Worm (Caenorhabditis elegans) whole organism, young adult: Measurements from ENCODE around the gene C36E8.6.

Experiments
- C17E4.6 ChIP-seq: fragments of 200-800 bp; sonication (Bioruptor generic); IDR thresholded peaks from 2 replicates; pipeline ENCODE4 v1.3.6; 2022; ENCODE audit warnings: missing genetic modification reagents, missing genetic modification characterization, missing compliant biosample characterization
- F22D6.2 ChIP-seq: sonication (generic microtip); optimal IDR thresholded peaks from 2 replicates; lab custom pipeline; 2016; ENCODE audit warnings: mild to moderate bottlenecking, missing genetic modification characterization, missing compliant biosample characterization
- F52B5.7 ChIP-seq: sonication (generic microtip); optimal IDR thresholded peaks from 2 replicates; lab custom pipeline; 2016; ENCODE audit warnings: mild to moderate bottlenecking, missing genetic modification characterization, missing compliant biosample characterization
- F55B11.4 ChIP-seq: sonication (generic microtip); optimal IDR thresholded peaks from 2 replicates; lab custom pipeline; 2016; ENCODE audit warnings: missing compliant biosample characterization, missing genetic modification characterization, borderline replicate concordance; ENCODE audit not compliant: insufficient read depth
- T07F8.4 ChIP-seq: sonication (generic microtip); optimal IDR thresholded peaks from 2 replicates; lab custom pipeline; 2016; ENCODE audit warnings: mild to moderate bottlenecking, missing genetic modification characterization, moderate library complexity, missing compliant biosample characterization
- Y53F4B.3 ChIP-seq: fragments of 200-800 bp; sonication (Bioruptor generic); IDR thresholded peaks from 2 replicates; pipeline ENCODE4 v1.3.6; 2022; ENCODE audit warnings: missing genetic modification reagents, missing genetic modification characterization, missing compliant biosample characterization
- akir-1 ChIP-seq: fragments of 200-800 bp; sonication (Bioruptor generic); optimal IDR thresholded peaks from 2 replicates; lab custom pipeline; 2018; ENCODE audit warnings: mild to moderate bottlenecking, missing genetic modification characterization, moderate library complexity, missing compliant biosample characterization
- ama-1 ChIP-seq, 3 experiments: fragments of 150-350 bp in 1 of 3; sonication (generic microtip) in 2 of 3; optimal IDR thresholded peaks; 2 replicates each; lab custom pipeline; 2014 to 2018; ENCODE audit warnings: missing biosample characterization in 2 of 3, missing genetic modification characterization in 2 of 3, missing genetic modification reagents in 2 of 3
- aptf-2 ChIP-seq: fragments of 200-800 bp; sonication (Bioruptor generic); conservative IDR thresholded peaks from 2 replicates; pipeline ENCODE4 v1.3.6; 2022; ENCODE audit warnings: missing genetic modification reagents, missing genetic modification characterization, missing compliant biosample characterization
- aptf-3 ChIP-seq: fragments of 200-800 bp; sonication (Bioruptor generic); IDR thresholded peaks from 2 replicates; pipeline ENCODE4 v1.3.6; 2022; ENCODE audit warnings: missing genetic modification characterization, missing compliant biosample characterization
- bed-2 ChIP-seq: fragments of 200-800 bp; sonication (Bioruptor generic); IDR thresholded peaks from 2 replicates; pipeline ENCODE4 v1.3.6; 2022; ENCODE audit warnings: missing genetic modification reagents, missing genetic modification characterization, missing compliant biosample characterization
- cebp-1 ChIP-seq, 2 experiments: fragments of 200-800 bp in 1 of 2; sonication (Bioruptor generic) in 1 of 2; sonication (generic microtip) in 1 of 2; IDR thresholded peaks in 1 of 2; optimal IDR thresholded peaks in 1 of 2; 2 replicates each; pipeline versions ENCODE4 v1.3.6 to Lab custom; 2017 to 2022; ENCODE audit warnings: missing compliant biosample characterization in 2 of 2, missing genetic modification characterization in 2 of 2, mild to moderate bottlenecking in 1 of 2, missing genetic modification reagents in 1 of 2, moderate library complexity in 1 of 2
- ceh-58 ChIP-seq: fragments of 200-800 bp; sonication (Bioruptor generic); IDR thresholded peaks from 2 replicates; pipeline ENCODE4 v1.3.6; 2022; ENCODE audit warnings: missing genetic modification characterization, missing compliant biosample characterization
- egl-18 ChIP-seq: fragments of 200-800 bp; sonication (Bioruptor generic); IDR thresholded peaks from 2 replicates; pipeline ENCODE4 v1.3.6; 2022; ENCODE audit warnings: missing genetic modification reagents, missing genetic modification characterization, missing compliant biosample characterization
- fkh-3 ChIP-seq: sonication (generic microtip); optimal IDR thresholded peaks from 2 replicates; lab custom pipeline; 2016; ENCODE audit warnings: mild to moderate bottlenecking, missing genetic modification characterization, missing compliant biosample characterization
- him-1 ChIP-seq: sonication (generic microtip); optimal IDR thresholded peaks from 2 replicates; lab custom pipeline; 2016; ENCODE audit warnings: missing genotype, missing genetic modification reagents, missing genetic modification characterization, missing compliant biosample characterization
- hmg-1.2 ChIP-seq: fragments of 200-800 bp; sonication (Bioruptor generic); IDR thresholded peaks from 2 replicates; pipeline ENCODE4 v1.3.6; 2022; ENCODE audit warnings: missing genetic modification reagents, missing genetic modification characterization, missing compliant biosample characterization
- hrde-1 ChIP-seq: sonication (generic microtip); optimal IDR thresholded peaks from 2 replicates; lab custom pipeline; 2016; ENCODE audit warnings: missing genetic modification characterization, mild to moderate bottlenecking, missing compliant biosample characterization, moderate library complexity, missing genotype, missing genetic modification reagents, borderline replicate concordance
- hsf-1 ChIP-seq: fragments of 200-800 bp; sonication (Bioruptor generic); IDR thresholded peaks from 2 replicates; pipeline ENCODE4 v1.3.6; 2022; ENCODE audit warnings: missing genetic modification reagents, missing genetic modification characterization, missing compliant biosample characterization
- lin-35 ChIP-seq, 3 experiments: fragments of 150-350 bp in 2 of 3; sonication (generic microtip) in 1 of 3; optimal IDR thresholded peaks; 2 replicates each; lab custom pipeline; 2014 to 2018; ENCODE audit warnings: missing biosample characterization in 3 of 3, missing genetic modification characterization in 3 of 3, missing genetic modification reagents in 3 of 3
- lin-40 ChIP-seq: sonication (generic microtip); optimal IDR thresholded peaks from 2 replicates; lab custom pipeline; 2016; ENCODE audit warnings: missing genetic modification characterization, mild to moderate bottlenecking, missing compliant biosample characterization, missing genotype, missing genetic modification reagents
- lin-54 ChIP-seq: fragments of 200-800 bp; sonication (Bioruptor generic); optimal IDR thresholded peaks from 2 replicates; lab custom pipeline; 2018; ENCODE audit warnings: mild to moderate bottlenecking, missing genetic modification characterization, missing compliant biosample characterization
- madf-10 ChIP-seq: sonication (generic microtip); optimal IDR thresholded peaks from 2 replicates; lab custom pipeline; 2016; ENCODE audit warnings: mild to moderate bottlenecking, missing genetic modification characterization, missing compliant biosample characterization
- nfya-1 ChIP-seq: sonication (generic microtip); optimal IDR thresholded peaks from 2 replicates; lab custom pipeline; 2017; ENCODE audit warnings: antibody characterized with exemption, missing compliant biosample characterization, missing genetic modification characterization, borderline replicate concordance; ENCODE audit not compliant: insufficient read depth
- nhr-80 ChIP-seq: sonication (generic microtip); optimal IDR thresholded peaks from 2 replicates; lab custom pipeline; 2016; ENCODE audit warnings: missing genetic modification characterization, missing compliant biosample characterization
- nhr-90 ChIP-seq: sonication (generic microtip); optimal IDR thresholded peaks from 2 replicates; lab custom pipeline; 2016; ENCODE audit warnings: missing genotype, mild to moderate bottlenecking, missing genetic modification characterization, missing compliant biosample characterization
- pbrm-1 ChIP-seq: fragments of 200-800 bp; sonication (Bioruptor generic); IDR thresholded peaks from 2 replicates; pipeline ENCODE4 v1.3.6; 2022; ENCODE audit warnings: missing genetic modification reagents, missing genetic modification characterization, missing compliant biosample characterization
- rcor-1 ChIP-seq: fragments of 200-800 bp; sonication (Bioruptor generic); IDR thresholded peaks from 2 replicates; pipeline ENCODE4 v1.3.6; 2022; ENCODE audit warnings: missing genetic modification reagents, missing genetic modification characterization, missing compliant biosample characterization
- sdz-38 ChIP-seq: sonication (generic microtip); optimal IDR thresholded peaks from 2 replicates; lab custom pipeline; 2016; ENCODE audit warnings: missing genotype, missing genetic modification characterization, missing compliant biosample characterization
- snpc-3.4 ChIP-seq: sonication (generic microtip); optimal IDR thresholded peaks from 2 replicates; lab custom pipeline; 2017; ENCODE audit warnings: missing genetic modification characterization, mild to moderate bottlenecking, missing compliant biosample characterization, antibody characterized with exemption, moderate library complexity, missing genotype, missing genetic modification reagents
- snpc-4 ChIP-seq, 5 experiments: fragments of 150-350 bp in 1 of 5; sonication (generic microtip) in 4 of 5; optimal IDR thresholded peaks; 2 replicates each; lab custom pipeline; 2014 to 2018; ENCODE audit warnings: missing genetic modification characterization in 5 of 5, missing biosample characterization in 3 of 5, antibody characterized with exemption in 2 of 5, mild to moderate bottlenecking in 2 of 5, missing compliant biosample characterization in 2 of 5, missing genotype in 2 of 5, moderate library complexity in 2 of 5, missing genetic modification reagents in 1 of 5
- tbx-9 ChIP-seq: sonication (generic microtip); optimal IDR thresholded peaks from 2 replicates; lab custom pipeline; 2016; ENCODE audit warnings: borderline replicate concordance, missing genetic modification characterization, inconsistent platforms, missing compliant biosample characterization
- unc-62 ChIP-seq: fragments of 150-350 bp; optimal IDR thresholded peaks from 2 replicates; lab custom pipeline; 2014; ENCODE audit warnings: missing biosample characterization, missing genetic modification reagents, missing genetic modification characterization
- ztf-26 ChIP-seq: sonication (generic microtip); optimal IDR thresholded peaks from 2 replicates; lab custom pipeline; 2017; ENCODE audit warnings: missing genetic modification characterization, missing compliant biosample characterization

C36E8.6 gene

DNA sequence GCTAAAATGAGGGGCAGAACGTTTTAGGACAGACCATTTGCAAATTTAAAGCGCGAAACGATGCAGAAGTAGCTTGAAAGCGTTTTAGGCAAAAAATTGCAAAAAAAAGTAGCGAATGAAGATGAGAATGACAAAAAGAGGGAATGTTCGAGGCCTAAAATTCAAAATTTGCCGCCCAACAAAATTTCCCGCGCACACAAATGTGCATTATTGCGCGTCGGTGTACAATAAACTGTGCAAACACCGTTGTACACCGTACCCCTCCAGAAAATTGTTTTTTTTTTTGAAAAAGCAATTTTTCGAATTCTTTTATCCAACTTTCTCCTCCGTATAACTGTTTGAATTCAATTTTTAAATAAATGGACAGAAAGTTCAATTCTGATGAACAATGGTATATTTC is 31.9 kb downstream of the C36E8.6 start, which contains the start of gene snpc-3.4 (continued):
- no peak for TF ChIP-seq nfya-1 (tag; lab: Kevin White, UChicago)

DNA sequence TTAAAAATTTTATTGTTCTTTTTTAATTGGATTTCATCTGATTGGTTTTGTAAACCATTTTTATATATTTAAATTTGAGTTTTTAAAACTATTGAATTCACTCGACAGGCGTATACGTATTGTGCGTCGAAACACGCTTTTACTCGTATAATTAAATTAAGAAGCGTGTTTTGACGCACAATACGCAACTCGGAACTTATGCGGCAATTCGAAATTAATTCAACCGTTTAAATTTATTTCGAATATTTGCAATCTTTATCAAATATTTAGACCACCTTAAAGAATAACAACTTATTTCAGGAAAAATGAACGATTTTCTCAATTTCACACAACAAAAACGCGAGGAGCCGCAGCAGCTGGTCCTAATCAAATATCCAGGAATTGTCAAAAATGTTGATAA is 34.0 kb downstream of the C36E8.6 start, which contains the start of gene tftc-5:
Gene tftc-5 (plus strand): TSS at position 301 of the 400 bp plus-strand sequence.
- TF ChIP-seq tbx-9 (tag; lab: Kevin White, UChicago) (no peak), snpc-3.4 (tag; lab: Kevin White, UChicago) (peak; percentile 7)

DNA sequence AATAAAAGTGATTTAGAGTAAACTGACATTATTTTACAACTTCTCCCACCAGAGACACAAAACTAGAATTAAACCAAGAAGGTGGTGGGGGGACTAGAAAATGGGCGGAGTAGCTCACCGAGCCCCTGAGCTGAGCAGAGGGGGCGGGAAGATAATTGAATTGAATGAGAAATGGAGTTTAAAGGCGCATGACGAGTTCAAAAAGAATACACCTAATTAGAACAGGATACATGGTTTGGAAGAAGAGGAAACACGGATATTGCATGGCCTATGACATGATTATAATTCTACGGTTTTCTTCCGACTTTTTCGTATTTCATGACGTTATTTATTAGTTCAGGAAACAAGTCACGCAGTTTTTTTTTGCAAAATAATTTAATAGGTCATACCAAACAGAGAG is 40.2 kb downstream of the C36E8.6 start, which contains the start of gene T02C12.5:
Gene T02C12.5 (minus strand): TSS at position 101 of the 400 bp plus-strand sequence.
- no peak for TF ChIP-seq hrde-1 (tag; lab: Kevin White, UChicago)
- no peak for TF ChIP-seq snpc-4 (GFP tag; optimal IDR thresholded peaks at IDR 0.05; lab: Kevin White, UChicago)
- TF ChIP-seq snpc-4 (tag; optimal IDR thresholded peaks at IDR 0.05; lab: Kevin White, UChicago) = no peak

DNA sequence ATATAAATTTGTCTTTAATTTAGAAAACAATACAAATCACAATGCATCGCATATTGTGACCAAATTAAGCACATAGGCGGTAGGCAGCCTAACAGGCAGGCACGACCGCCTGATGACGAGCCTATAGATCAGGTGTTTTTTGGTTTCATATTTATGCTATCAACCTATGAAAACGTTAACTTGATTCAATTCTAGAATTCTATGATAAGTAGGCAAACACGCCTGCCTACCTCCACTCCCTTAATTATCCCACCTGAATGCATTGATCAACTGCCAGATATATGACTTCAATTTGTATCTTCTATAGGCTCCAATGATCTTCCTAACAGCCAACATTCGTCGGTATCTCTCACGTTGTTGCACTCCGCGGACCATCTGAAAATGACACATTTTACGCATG is 43.0 kb downstream of the C36E8.6 start:
- TF ChIP-seq C17E4.6 (no peak), sdz-38 (tag; lab: Kevin White, UChicago) (no peak), Y53F4B.3 (GFP tag; lab: Robert Waterston, UW) (no peak), aptf-3 (GFP tag; lab: Robert Waterston, UW) (no peak), T07F8.4 (tag; lab: Kevin White, UChicago) (no peak), cebp-1 (GFP tag; IDR thresholded peaks at IDR 0.05; lab: Robert Waterston, UW) (no peak), cebp-1 (tag; optimal IDR thresholded peaks at IDR 0.05; lab: Kevin White, UChicago) (no peak), rcor-1 (GFP tag; lab: Robert Waterston, UW) (no peak), nhr-90 (tag; lab: Kevin White, UChicago) (no peak), lin-35 (GFP tag; optimal IDR thresholded peaks at IDR 0.05; lab: Kevin White, UChicago) (no peak), fkh-3 (tag; lab: Kevin White, UChicago) (no peak), egl-18 (GFP tag; lab: Robert Waterston, UW) (no peak), unc-62 (GFP tag; lab: Kevin White, UChicago) (no peak)
- TF ChIP-seq, all 124 proteins: peak for 0

DNA sequence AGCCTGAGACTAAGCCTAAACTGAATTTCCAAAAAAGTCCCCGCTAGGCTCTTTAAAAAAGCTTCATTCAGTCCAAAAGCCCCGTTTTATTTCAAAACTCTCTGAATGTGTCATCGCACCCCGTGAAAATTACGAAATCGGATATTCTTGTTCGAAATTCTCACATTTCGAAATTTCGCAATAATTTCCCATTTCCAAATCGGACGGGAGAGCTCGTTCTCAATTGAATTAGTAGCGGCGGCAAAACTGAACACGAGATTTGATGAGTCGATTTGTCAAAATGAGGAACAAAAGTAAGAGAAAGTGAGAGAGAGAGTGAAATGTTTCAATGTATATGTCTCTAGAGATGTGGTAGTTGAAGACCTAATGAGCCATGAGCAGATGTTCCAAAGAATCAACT is 47.1 kb downstream of the C36E8.6 start:
- TF ChIP-seq ceh-58 (GFP tag; lab: Robert Waterston, UW) (no peak), cebp-1 (GFP tag; IDR thresholded peaks at IDR 0.05; lab: Robert Waterston, UW) (peak; percentile 78), cebp-1 (tag; optimal IDR thresholded peaks at IDR 0.05; lab: Kevin White, UChicago) (peak; percentile 98)

DNA sequence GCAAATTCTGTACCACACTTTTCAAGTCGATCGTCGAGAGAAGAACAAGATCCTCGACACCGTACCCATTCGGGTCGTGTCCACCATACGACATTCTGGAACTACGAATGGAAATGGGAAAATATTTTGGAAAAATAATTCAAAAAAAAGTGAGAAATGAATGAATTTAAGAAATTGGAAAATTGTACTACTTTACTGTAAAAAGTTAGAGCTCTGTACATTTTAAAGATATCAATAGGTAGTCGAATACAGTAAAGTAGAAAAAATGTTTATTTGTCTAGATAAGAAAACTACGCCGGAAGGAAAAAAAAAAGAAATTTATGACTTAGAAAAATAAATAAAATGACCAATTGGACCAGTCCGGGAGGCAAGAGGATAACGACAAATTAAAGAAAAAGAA is 48.9 kb downstream of the C36E8.6 start, which contains the start of gene hum-5:
Gene hum-5 (minus strand): TSS at position 101 of the 400 bp plus-strand sequence.
- TF ChIP-seq F22D6.2 (tag; lab: Kevin White, UChicago) = no peak
- TF ChIP-seq lin-40 (tag; lab: Kevin White, UChicago) = no peak
- TF ChIP-seq unc-62 (GFP tag; lab: Kevin White, UChicago) = no peak
- TF ChIP-seq ama-1 (optimal IDR thresholded peaks at IDR 0.05; lab: Kevin White, UChicago) = no peak
- no peak for TF ChIP-seq ama-1 (GFP tag; optimal IDR thresholded peaks at IDR 0.05; lab: Kevin White, UChicago)
- no peak for TF ChIP-seq bed-2 (GFP tag; lab: Robert Waterston, UW)

DNA sequence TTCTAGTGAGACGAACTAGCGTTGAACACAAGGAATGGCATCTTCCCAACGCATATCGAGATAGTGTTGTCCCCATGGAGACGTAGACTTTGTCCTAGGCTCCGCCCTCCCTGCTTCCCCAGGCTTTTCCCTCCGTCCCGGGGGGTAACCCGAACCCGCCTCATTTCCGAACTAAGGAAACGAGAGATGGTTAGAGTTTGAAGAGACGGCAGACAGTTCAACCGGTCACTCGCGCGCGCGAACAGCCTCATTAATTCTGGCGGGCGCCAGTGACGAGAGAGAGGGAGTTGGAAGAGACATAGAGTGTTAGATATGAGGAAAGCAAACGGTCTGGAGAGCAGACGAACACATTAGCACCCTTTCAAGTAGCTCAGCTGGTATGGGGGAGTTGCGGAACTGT is 49.5 kb downstream of the C36E8.6 start:
- TF ChIP-seq lin-40 (tag; lab: Kevin White, UChicago) (no peak), him-1 (tag; lab: Kevin White, UChicago) (no peak), akir-1 (GFP tag; lab: Kevin White, UChicago) (no peak), aptf-2 (no peak), aptf-3 (GFP tag; lab: Robert Waterston, UW) (no peak), F55B11.4 (tag; lab: Kevin White, UChicago) (no peak), bed-2 (GFP tag; lab: Robert Waterston, UW) (0 out of 2 replicates have a peak, but pooled peaks have one; percentile 30), ztf-26 (no peak), snpc-3.4 (tag; lab: Kevin White, UChicago) (no peak), pbrm-1 (GFP tag; lab: Robert Waterston, UW) (no peak), lin-54 (GFP tag; lab: Kevin White, UChicago) (no peak), nhr-80 (tag; lab: Kevin White, UChicago) (peak; percentile 27), madf-10 (no peak), snpc-4 (GFP tag; optimal IDR thresholded peaks at IDR 0.05; lab: Kevin White, UChicago) (no peak), snpc-4 (tag; optimal IDR thresholded peaks at IDR 0.05; lab: Kevin White, UChicago) (no peak), hmg-1.2 (GFP tag; lab: Robert Waterston, UW) (peak; percentile 44; the same call in 1 of the 2 replicates), F52B5.7 (tag; lab: Kevin White, UChicago) (peak; percentile 36), hsf-1 (no peak)
